Worm (Caenorhabditis elegans) whole organism, early embryonic: ENCODE measurements around the gene F41B4.2.

ENCODE experiments used
- F13C5.2 ChIP-seq: sonication (generic microtip); optimal IDR thresholded peaks from 2 replicates; lab custom pipeline; 2017; ENCODE audit warnings: mild to moderate bottlenecking, missing genetic modification characterization, inconsistent platforms, missing compliant biosample characterization
- aly-1 ChIP-seq: sonication (generic microtip); optimal IDR thresholded peaks from 2 replicates; lab custom pipeline; 2016; ENCODE audit warnings: missing genetic modification characterization, missing compliant biosample characterization
- ama-1 ChIP-seq: fragments of 150-350 bp; optimal IDR thresholded peaks from 2 replicates; lab custom pipeline; 2014
- ceh-13 ChIP-seq: fragments of 200-800 bp; sonication (Bioruptor generic); optimal IDR thresholded peaks from 2 replicates; lab custom pipeline; 2018; ENCODE audit warnings: mild to moderate bottlenecking, missing genetic modification characterization, missing compliant biosample characterization
- ceh-36 ChIP-seq: sonication (generic microtip); optimal IDR thresholded peaks from 2 replicates; lab custom pipeline; 2016; ENCODE audit warnings: missing genetic modification characterization, inconsistent platforms, missing compliant biosample characterization
- ets-7 ChIP-seq: sonication (generic microtip); optimal IDR thresholded peaks from 2 replicates; lab custom pipeline; 2016; ENCODE audit warnings: missing genotype, missing genetic modification characterization, missing compliant biosample characterization
- flt-1 ChIP-seq: fragments of 200-800 bp; sonication (Bioruptor generic); IDR thresholded peaks from 2 replicates; pipeline ENCODE4 v1.3.6; 2022; ENCODE audit warnings: missing genetic modification characterization, missing compliant biosample characterization
- hmbx-1 ChIP-seq: sonication (generic microtip); optimal IDR thresholded peaks from 2 replicates; lab custom pipeline; 2016; ENCODE audit warnings: mild to moderate bottlenecking, missing genetic modification characterization, missing compliant biosample characterization
- hmg-4 ChIP-seq: fragments of 200-800 bp; sonication (Bioruptor generic); optimal IDR thresholded peaks from 2 replicates; lab custom pipeline; 2018; ENCODE audit warnings: mild to moderate bottlenecking, missing genetic modification characterization, missing compliant biosample characterization
- hnd-1 ChIP-seq: sonication (generic microtip); optimal IDR thresholded peaks from 2 replicates; lab custom pipeline; 2016; ENCODE audit warnings: missing genetic modification characterization, missing compliant biosample characterization
- pes-1 ChIP-seq: fragments of 200-800 bp; sonication (Bioruptor generic); IDR thresholded peaks from 2 replicates; pipeline ENCODE4 v1.3.6; 2022; ENCODE audit warnings: missing genetic modification reagents, missing genetic modification characterization, missing compliant biosample characterization
- scrt-1 ChIP-seq: fragments of 200-800 bp; sonication (Bioruptor generic); IDR thresholded peaks from 2 replicates; pipeline ENCODE4 v1.3.6; 2022; ENCODE audit warnings: missing genetic modification characterization, missing compliant biosample characterization
- sea-1 ChIP-seq: fragments of 200-800 bp; sonication (Bioruptor generic); conservative IDR thresholded peaks from 2 replicates; pipeline ENCODE4 v1.3.6; 2022; ENCODE audit warnings: missing genetic modification characterization, missing compliant biosample characterization
- tbx-11 ChIP-seq: fragments of 200-800 bp; sonication (Bioruptor generic); IDR thresholded peaks from 2 replicates; pipeline ENCODE4 v1.3.6; 2022; ENCODE audit warnings: missing genetic modification characterization, missing compliant biosample characterization
- tbx-37 ChIP-seq: fragments of 200-800 bp; sonication (Bioruptor generic); conservative IDR thresholded peaks from 2 replicates; pipeline ENCODE4 v1.3.6; 2022; ENCODE audit warnings: missing genetic modification reagents, missing genetic modification characterization, missing compliant biosample characterization
- tra-4 ChIP-seq: sonication (generic microtip); optimal IDR thresholded peaks from 2 replicates; lab custom pipeline; 2017; ENCODE audit warnings: missing genetic modification characterization, missing compliant biosample characterization

Gene F41B4.2

DNA sequence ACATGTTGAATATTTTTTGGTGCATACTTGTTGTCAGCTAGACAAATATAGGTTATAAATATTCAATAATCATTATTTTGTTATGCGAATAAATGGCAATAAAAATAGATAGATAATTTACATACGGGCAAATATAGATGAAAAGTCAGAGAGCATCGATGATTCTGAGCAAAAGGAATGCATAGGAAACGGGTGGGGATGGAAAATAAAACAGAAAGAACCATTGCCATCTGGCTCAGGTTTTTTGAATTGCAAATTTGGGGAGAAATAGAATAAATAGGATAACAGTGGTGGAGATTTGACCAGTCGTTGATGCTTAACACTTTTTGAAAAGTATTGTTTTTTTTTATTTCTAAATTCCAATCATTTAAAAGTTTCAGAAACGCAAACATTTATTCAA, 52.2 kb downstream of the F41B4.2 start, which contains the start of gene idpp-6:
Gene idpp-6, plus strand, starts transcription at position 301 of the 400 bp plus-strand sequence.
- TF ChIP-seq aly-1 (tag; lab: Kevin White, UChicago) (no peak), tbx-11 (GFP tag; lab: Robert Waterston, UW) (no peak), F13C5.2 (tag; lab: Kevin White, UChicago) (no peak), hmg-4 (GFP tag; lab: Kevin White, UChicago) (no peak), tra-4 (tag; lab: Kevin White, UChicago) (no peak), ets-7 (no peak), hmbx-1 (tag; lab: Kevin White, UChicago) (no peak), ama-1 (lab: Kevin White, UChicago) (no peak), flt-1 (GFP tag; lab: Robert Waterston, UW) (no peak), hnd-1 (tag; lab: Kevin White, UChicago) (no peak), scrt-1 (GFP tag; lab: Robert Waterston, UW) (no peak), pes-1 (no peak), tbx-37 (GFP tag; lab: Robert Waterston, UW) (no peak), ceh-13 (no peak), sea-1 (GFP tag; lab: Robert Waterston, UW) (no peak), ceh-36 (tag; lab: Kevin White, UChicago) (no peak)
